Fruit fly (Drosophila melanogaster): Measurements from ENCODE around the gene CG43367.

DNA sequence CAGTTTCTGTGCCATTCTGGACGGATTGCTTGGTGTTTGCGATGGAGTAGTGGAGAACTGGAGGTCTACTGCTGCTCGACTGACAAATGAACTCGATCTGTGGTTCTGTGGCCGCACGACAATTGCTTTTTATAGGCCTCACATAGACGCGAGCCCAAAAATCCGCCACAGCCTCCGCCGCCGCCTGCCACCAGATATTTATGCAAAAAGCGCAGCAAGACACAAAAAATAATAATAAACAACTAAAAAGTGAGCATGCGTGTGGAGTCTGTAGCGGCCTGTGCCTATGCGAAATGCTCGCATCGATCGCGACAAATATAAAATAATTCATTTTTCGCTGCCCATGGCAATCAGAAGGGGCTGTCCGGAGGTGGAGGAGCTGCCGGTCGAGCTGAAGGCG, 15.3 kb downstream of the CG43367 start, which contains the start of gene Cpr64Aa:
- no peak for TF ChIP-seq CG14711 (tag; optimal IDR thresholded peaks at IDR 0.05)
- TF ChIP-seq CG7101 (tag; optimal IDR thresholded peaks at IDR 0.05) = no peak
- no peak for TF ChIP-seq kay (GFP tag; ENCODE audit: borderline replicate concordance)
